Worm (Caenorhabditis elegans): Measurements from ENCODE around the gene tbb-6.
A peak's percentile ranks its signal among the peaks of the same experiment; 100 is the strongest.

Gene tbb-6

DNA sequence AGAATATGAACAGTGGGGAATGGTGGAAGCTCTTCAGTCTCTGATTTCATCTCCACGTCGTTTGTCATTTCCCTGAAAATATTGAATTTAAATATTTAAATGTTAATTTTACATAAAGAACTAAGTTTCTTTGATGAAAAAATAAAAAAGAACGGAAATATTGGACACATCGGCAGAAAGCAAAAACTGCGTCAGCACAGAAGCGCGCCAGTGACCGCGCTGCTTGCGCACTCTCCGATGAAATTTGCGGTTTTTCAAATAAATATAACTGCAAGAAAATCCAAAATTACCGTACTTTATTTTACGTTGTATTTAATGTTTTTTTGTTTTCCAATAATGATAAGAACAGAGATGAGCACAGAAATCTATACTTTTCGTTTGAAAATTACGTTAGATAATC lies 30.3 kb downstream of the tbb-6 start, which contains the start of the genes srpa-68 and srh-16 (continued):
- TF ChIP-seq hlh-12 (tag; optimal IDR thresholded peaks at IDR 0.05) (no peak), ets-4 (GFP tag; optimal IDR thresholded peaks at IDR 0.05) (no peak), sea-2 (GFP tag; IDR thresholded peaks at IDR 0.05) (no peak), Y95B8A.8 (GFP tag; IDR thresholded peaks at IDR 0.05) (no peak), ama-1 (optimal IDR thresholded peaks at IDR 0.05) (no peak), ama-1 (GFP tag; optimal IDR thresholded peaks at IDR 0.05) (no peak), zfh-2 (GFP tag; conservative IDR thresholded peaks at IDR 0.05) (peak; percentile 42; the same call in 1 of the 2 replicates), sdz-38 (tag; optimal IDR thresholded peaks at IDR 0.05) (no peak), lin-54 (GFP tag; optimal IDR thresholded peaks at IDR 0.05) (peak; percentile 97), F49E8.2 (tag; optimal IDR thresholded peaks at IDR 0.05; ENCODE audit: insufficient read depth) (peak; percentile 20), nfya-1 (tag; optimal IDR thresholded peaks at IDR 0.05; ENCODE audit: borderline replicate concordance, insufficient read depth) (no peak), cebp-1 (GFP tag; IDR thresholded peaks at IDR 0.05) (no peak), cebp-1 (tag; optimal IDR thresholded peaks at IDR 0.05) (peak; percentile 85), F10E7.11 (tag; optimal IDR thresholded peaks at IDR 0.05) (no peak), madf-6 (GFP tag; IDR thresholded peaks at IDR 0.05) (peak; percentile 77), hrde-1 (tag; optimal IDR thresholded peaks at IDR 0.05; ENCODE audit: borderline replicate concordance) (no peak), zim-3 (tag; optimal IDR thresholded peaks at IDR 0.05) (no peak), lag-1 (GFP tag; IDR thresholded peaks at IDR 0.05) (no peak), ztf-18 (tag; optimal IDR thresholded peaks at IDR 0.05) (peak; percentile 99), D2030.7 (GFP tag; IDR thresholded peaks at IDR 0.05) (peak; percentile 52; the same call in 1 of the 2 replicates), snpc-1.1 (tag; optimal IDR thresholded peaks at IDR 0.05; ENCODE audit: insufficient read depth) (peak; percentile 52), K12H6.12 (tag; optimal IDR thresholded peaks at IDR 0.05) (peak; percentile 49), unc-62 (GFP tag; optimal IDR thresholded peaks at IDR 0.05) (no peak), ccch-3 (GFP tag; optimal IDR thresholded peaks at IDR 0.05) (no peak), madf-3 (GFP tag; IDR thresholded peaks at IDR 0.05) (peak; percentile 71), ceh-27 (GFP tag; optimal IDR thresholded peaks at IDR 0.05) (peak; percentile 50), B0261.1 (tag; optimal IDR thresholded peaks at IDR 0.05) (peak; percentile 11), pha-4 (tag; optimal IDR thresholded peaks at IDR 0.05) (no peak), B0019.2 (GFP tag; conservative IDR thresholded peaks at IDR 0.05) (no peak), lin-35 (GFP tag; optimal IDR thresholded peaks at IDR 0.05) (peak; percentile 74 to 97 (median 91))

DNA sequence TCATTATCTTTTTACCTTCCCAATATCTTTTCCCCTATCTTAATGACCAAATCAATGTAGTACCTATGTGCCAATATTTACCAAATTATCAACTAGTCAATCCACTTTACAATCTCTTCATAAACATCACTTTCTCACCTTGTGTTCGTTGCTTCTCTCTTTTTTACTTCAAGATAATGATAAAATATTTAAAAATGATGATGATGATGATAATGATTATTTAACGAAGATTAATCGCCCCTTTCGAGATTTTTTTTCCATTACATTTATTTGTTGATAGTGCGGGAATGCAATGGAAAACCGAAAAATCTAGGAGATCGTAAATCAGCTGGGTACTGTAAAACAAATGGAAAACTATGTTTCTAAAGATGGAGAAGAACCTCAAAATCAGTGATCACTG lies 32.8 kb downstream of the tbb-6 start:
- no peak for TF ChIP-seq F33H1.4 (GFP tag; IDR thresholded peaks at IDR 0.05)
- TF ChIP-seq mxl-1 (tag; optimal IDR thresholded peaks at IDR 0.05) = no peak
- no peak for TF ChIP-seq hmg-20 (GFP tag; IDR thresholded peaks at IDR 0.05)
- TF ChIP-seq ztf-28 (GFP tag; IDR thresholded peaks at IDR 0.05) = no peak
- TF ChIP-seq attf-5 (GFP tag; optimal IDR thresholded peaks at IDR 0.05) = no peak
- TF ChIP-seq F22D6.2 (tag; optimal IDR thresholded peaks at IDR 0.05) = no peak
- no peak for TF ChIP-seq hlh-26 (GFP tag; conservative IDR thresholded peaks at IDR 0.05)
- no peak for TF ChIP-seq ceh-40 (GFP tag; IDR thresholded peaks at IDR 0.05)
- TF ChIP-seq mes-4 (tag; optimal IDR thresholded peaks at IDR 0.05) = no peak
- no peak for TF ChIP-seq snpc-3.4 (tag; optimal IDR thresholded peaks at IDR 0.05)
- no peak for TF ChIP-seq F57A8.1 (GFP tag; optimal IDR thresholded peaks at IDR 0.05)
